Worm (Caenorhabditis elegans) whole organism, late embryonic: ENCODE data around the gene chil-6.

Source experiments
- pha-4 ChIP-seq: fragments of 150-350 bp; optimal IDR thresholded peaks from 2 replicates; lab custom pipeline; 2018; ENCODE audit warnings: missing biosample characterization, missing genetic modification reagents, missing genetic modification characterization
- pqm-1 ChIP-seq: sonication (generic microtip); optimal IDR thresholded peaks from 2 replicates; lab custom pipeline; 2016; ENCODE audit warnings: missing genetic modification characterization, missing compliant biosample characterization
- sox-2 ChIP-seq: fragments of 200-800 bp; sonication (Bioruptor generic); IDR thresholded peaks from 2 replicates; pipeline ENCODE4 v1.3.6; 2022; ENCODE audit warnings: missing genetic modification reagents, missing genetic modification characterization, missing compliant biosample characterization
- sox-4 ChIP-seq: sonication (generic microtip); optimal IDR thresholded peaks from 2 replicates; lab custom pipeline; 2017; ENCODE audit warnings: mild to moderate bottlenecking, missing genetic modification characterization, inconsistent platforms, missing compliant biosample characterization

ce11 chrII:9892409-9892808, 34.7 kb upstream of the chil-6 start, which contains the start of gene C08H9.16:
- TF ChIP-seq sox-4, result no peak
- TF ChIP-seq sox-2 (GFP tag; lab: Robert Waterston, UW), result no peak
- no peak for TF ChIP-seq pha-4
- TF ChIP-seq pqm-1 (tag; lab: Kevin White, UChicago), result no peak
